Fruit fly (Drosophila melanogaster) whole organism: ENCODE results near the gene dsf.

ENCODE experiments used
- CG8478 ChIP-seq: fragments of >200 bp; optimal IDR thresholded peaks from 2 replicates; lab custom pipeline; 2018; ENCODE audit warnings: inconsistent platforms
- Dll ChIP-seq: fragments of >200 bp; optimal IDR thresholded peaks from 2 replicates; lab custom pipeline; 2017
- pan ChIP-seq: fragments of >200 bp; optimal IDR thresholded peaks from 2 replicates; lab custom pipeline; 2017
- psq ChIP-seq: fragments of >200 bp; optimal IDR thresholded peaks from 2 replicates; lab custom pipeline; 2017
- usp ChIP-seq: fragments of >200 bp; optimal IDR thresholded peaks from 2 replicates; lab custom pipeline; 2017; ENCODE audit warnings: missing biosample characterization, missing genetic modification characterization, mixed read lengths

- TF ChIP-seq psq (no peak), CG8478 (lab: Kevin White, UChicago) (no peak), usp (GFP tag; lab: Kevin White, UChicago) (no peak), pan (lab: Kevin White, UChicago) (no peak), Dll (lab: Kevin White, UChicago) (no peak)
These were observed 53.3 kb downstream of the dsf start for dm6 chr2L:5979055-5979399.
